Worm (Caenorhabditis elegans): ENCODE data around the gene mrpl-41.
A peak's percentile ranks its signal among the peaks of the same experiment; 100 is the strongest.

The mrpl-41 gene

ce11 chrII:321183-321582 lies 32.4 kb downstream of the mrpl-41 start:
- TF ChIP-seq sma-9 (GFP tag; optimal IDR thresholded peaks at IDR 0.05): no peak
- no peak for TF ChIP-seq sma-9 (tag; optimal IDR thresholded peaks at IDR 0.05)
- no peak for TF ChIP-seq blmp-1 (tag; optimal IDR thresholded peaks at IDR 0.05; ENCODE audit: insufficient read depth)
- TF ChIP-seq skn-1 (tag; optimal IDR thresholded peaks at IDR 0.05): no peak
- TF ChIP-seq unc-62 (GFP tag; optimal IDR thresholded peaks at IDR 0.05): no peak
- TF ChIP-seq elt-3 (tag; optimal IDR thresholded peaks at IDR 0.05): no peak
- TF ChIP-seq nhr-10 (tag; optimal IDR thresholded peaks at IDR 0.05): no peak
- no peak for TF ChIP-seq egl-27 (tag; optimal IDR thresholded peaks at IDR 0.05)
- TF ChIP-seq R02D3.7 (tag; optimal IDR thresholded peaks at IDR 0.05): no peak
- no peak for TF ChIP-seq ztf-4 (tag; optimal IDR thresholded peaks at IDR 0.05)
- no peak for TF ChIP-seq nhr-12 (tag; optimal IDR thresholded peaks at IDR 0.05)
- no peak for TF ChIP-seq elt-1 (tag; optimal IDR thresholded peaks at IDR 0.05)
- TF ChIP-seq nhr-77 (tag; optimal IDR thresholded peaks at IDR 0.05): no peak
- no peak for TF ChIP-seq nhr-237 (tag; optimal IDR thresholded peaks at IDR 0.05)
- TF ChIP-seq lin-11 (tag; optimal IDR thresholded peaks at IDR 0.05): no peak
- no peak for TF ChIP-seq lsy-2 (tag; optimal IDR thresholded peaks at IDR 0.05)
- no peak for TF ChIP-seq nhr-25 (tag; optimal IDR thresholded peaks at IDR 0.05)

ce11 chrII:323048-323776 lies 34.5 kb downstream of the mrpl-41 start, which contains the start of gene K01A2.10:
K01A2.10 (minus strand) TSS chrII:323098.
- no peak for TF ChIP-seq blmp-1 (tag; optimal IDR thresholded peaks at IDR 0.05; ENCODE audit: insufficient read depth)
- TF ChIP-seq nhr-129 (tag; optimal IDR thresholded peaks at IDR 0.05): peak; percentile 88
- no peak for TF ChIP-seq nhr-23 (tag; optimal IDR thresholded peaks at IDR 0.05)
- TF ChIP-seq lsy-2 (tag; optimal IDR thresholded peaks at IDR 0.05): peak in 1 of 2 experiments; percentile 59
- no peak for TF ChIP-seq ceh-82 (tag; optimal IDR thresholded peaks at IDR 0.05)
- peak; percentile 38 for TF ChIP-seq sma-9 (GFP tag; optimal IDR thresholded peaks at IDR 0.05)
- no peak for TF ChIP-seq sma-9 (tag; optimal IDR thresholded peaks at IDR 0.05)
- TF ChIP-seq mab-5 (tag; optimal IDR thresholded peaks at IDR 0.05): peak; percentile 36
- no peak for TF ChIP-seq ama-1 (optimal IDR thresholded peaks at IDR 0.05)
- TF ChIP-seq crh-2 (tag; optimal IDR thresholded peaks at IDR 0.05): peak; percentile 46
- peak; percentile 73 for TF ChIP-seq zag-1 (tag; optimal IDR thresholded peaks at IDR 0.05)
- TF ChIP-seq C34F6.9 (tag; optimal IDR thresholded peaks at IDR 0.05): peak; percentile 78
- peak; percentile 94 for TF ChIP-seq unc-55 (GFP tag; optimal IDR thresholded peaks at IDR 0.05)
- TF ChIP-seq skn-1 (tag; optimal IDR thresholded peaks at IDR 0.05): no peak
- peak; percentile 42 for TF ChIP-seq fos-1 (tag; optimal IDR thresholded peaks at IDR 0.05)
- peak; percentile 30 for TF ChIP-seq lin-13 (GFP tag; optimal IDR thresholded peaks at IDR 0.05)
- TF ChIP-seq F13H6.1 (tag; optimal IDR thresholded peaks at IDR 0.05): peak; percentile 32
- TF ChIP-seq nhr-25 (tag; optimal IDR thresholded peaks at IDR 0.05): peak; percentile 26
- no peak for TF ChIP-seq peb-1 (tag; optimal IDR thresholded peaks at IDR 0.05)
- peak; percentile 26 for TF ChIP-seq nhr-6 (tag; optimal IDR thresholded peaks at IDR 0.05)
- peak; percentile 68 for TF ChIP-seq egl-27 (tag; optimal IDR thresholded peaks at IDR 0.05)
- TF ChIP-seq lin-11 (tag; optimal IDR thresholded peaks at IDR 0.05): peak; percentile 29
- no peak for TF ChIP-seq unc-39 (tag; optimal IDR thresholded peaks at IDR 0.05)
- peak; percentile 14 for TF ChIP-seq ztf-4 (tag; optimal IDR thresholded peaks at IDR 0.05)
- no peak for TF ChIP-seq nhr-21 (tag; optimal IDR thresholded peaks at IDR 0.05)
- peak; percentile 68 for TF ChIP-seq sem-4 (tag; optimal IDR thresholded peaks at IDR 0.05)

ce11 chrII:325639-326350 lies 37.1 kb downstream of the mrpl-41 start, which contains the start of gene sgcb-1:
sgcb-1 (plus strand) TSS chrII:326300.
- no peak for TF ChIP-seq nhr-25 (tag; optimal IDR thresholded peaks at IDR 0.05)
- TF ChIP-seq nhr-129 (tag; optimal IDR thresholded peaks at IDR 0.05): peak; percentile 34

- TF ChIP-seq peb-1 (tag; optimal IDR thresholded peaks at IDR 0.05) (no peak), elt-3 (tag; optimal IDR thresholded peaks at IDR 0.05) (no peak), snpc-4 (tag; optimal IDR thresholded peaks at IDR 0.05) (no peak), nhr-6 (tag; optimal IDR thresholded peaks at IDR 0.05) (no peak), mbf-1 (tag; optimal IDR thresholded peaks at IDR 0.05) (no peak), R02D3.7 (tag; optimal IDR thresholded peaks at IDR 0.05) (no peak)
Observed at ce11 chrII:332419-332818, 43.7 kb downstream of the mrpl-41 start, which contains the start of gene cbn-1. cbn-1 (minus strand) TSS chrII:332519.
